2 worm cellular contexts compared by ENCODE assay signal in genomic region chrIV:8432709-8433108, ce11.
TF ChIP-seq lines count a peak whose summit lies in the region.

TSS of gene T26A8.4 (minus strand) at chrIV:8432893.
TSS of gene pdtf-1 (plus strand) at chrIV:8433038.

TF ChIP-seq in whole organism, L1 larva, 84 proteins besides CTCF, POLR2A, EP300 and RAD21 (continued from another document):
- TF ChIP-seq jun-1 (tag; optimal IDR thresholded peaks at IDR 0.05; lab: Kevin White, UChicago) = peak; percentile 96
- TF ChIP-seq fkh-8 (tag; optimal IDR thresholded peaks at IDR 0.05; lab: Kevin White, UChicago) = peak; percentile 95
- peak; percentile 98 for TF ChIP-seq C16A3.4 (tag; optimal IDR thresholded peaks at IDR 0.05; lab: Kevin White, UChicago)
- TF ChIP-seq ets-5 (GFP tag; IDR thresholded peaks at IDR 0.05; lab: Robert Waterston, UW) = no peak
- peak; percentile 65 for TF ChIP-seq hpl-2 (GFP tag; optimal IDR thresholded peaks at IDR 0.05; lab: Kevin White, UChicago)
- TF ChIP-seq irx-1 (tag; optimal IDR thresholded peaks at IDR 0.05; lab: Kevin White, UChicago) = peak; percentile 83
- peak; percentile 91 for TF ChIP-seq isw-1 (GFP tag; IDR thresholded peaks at IDR 0.05; lab: Robert Waterston, UW)
- TF ChIP-seq vab-15 (tag; optimal IDR thresholded peaks at IDR 0.05; lab: Kevin White, UChicago) = peak; percentile 24
- peak; percentile 82 for TF ChIP-seq egl-13 (tag; optimal IDR thresholded peaks at IDR 0.05; lab: Kevin White, UChicago)
- TF ChIP-seq zag-1 (tag; optimal IDR thresholded peaks at IDR 0.05; lab: Kevin White, UChicago) = no peak
- TF ChIP-seq nhr-11 (tag; optimal IDR thresholded peaks at IDR 0.05; lab: Kevin White, UChicago) = peak; percentile 84
- TF ChIP-seq nhr-12 (tag; optimal IDR thresholded peaks at IDR 0.05; lab: Kevin White, UChicago) = no peak
- TF ChIP-seq ceh-90 (tag; optimal IDR thresholded peaks at IDR 0.05; lab: Kevin White, UChicago) = no peak
- peak; percentile 93 for TF ChIP-seq grh-1 (GFP tag; IDR thresholded peaks at IDR 0.05; lab: Robert Waterston, UW)
- TF ChIP-seq dpl-1 (GFP tag; optimal IDR thresholded peaks at IDR 0.05; lab: Kevin White, UChicago) = peak; percentile 81 to 84 (median 83)
- TF ChIP-seq nhr-77 (tag; optimal IDR thresholded peaks at IDR 0.05; lab: Kevin White, UChicago) = peak; percentile 95
- TF ChIP-seq ceh-63 (GFP tag; optimal IDR thresholded peaks at IDR 0.05; lab: Kevin White, UChicago) = no peak
- TF ChIP-seq blmp-1 (tag; optimal IDR thresholded peaks at IDR 0.05; lab: Kevin White, UChicago) = peak; percentile 87
- peak; percentile 95 for TF ChIP-seq nhr-47 (tag; optimal IDR thresholded peaks at IDR 0.05; lab: Kevin White, UChicago)
- peak; percentile 48 for TF ChIP-seq sox-4 (tag; optimal IDR thresholded peaks at IDR 0.05; lab: Kevin White, UChicago)
- no peak for TF ChIP-seq hlh-17 (GFP tag; optimal IDR thresholded peaks at IDR 0.05; lab: Kevin White, UChicago; ENCODE audit: borderline replicate concordance)
- TF ChIP-seq nhr-237 (tag; optimal IDR thresholded peaks at IDR 0.05; lab: Kevin White, UChicago) = peak; percentile 80
- peak; percentile 56 for TF ChIP-seq F16B12.6 (tag; optimal IDR thresholded peaks at IDR 0.05; lab: Kevin White, UChicago)
- TF ChIP-seq ceh-82 (tag; optimal IDR thresholded peaks at IDR 0.05; lab: Kevin White, UChicago) = peak; percentile 95 to 98 (median 96)

TF ChIP-seq in whole organism, young adult, 124 proteins besides CTCF, POLR2A, EP300 and RAD21 (continued from another document):
- TF ChIP-seq dpff-1 (tag; optimal IDR thresholded peaks at IDR 0.05; lab: Kevin White, UChicago) = no peak
- no peak for TF ChIP-seq nfya-2 (GFP tag; IDR thresholded peaks at IDR 0.05; lab: Robert Waterston, UW)
- TF ChIP-seq pha-4 (tag; optimal IDR thresholded peaks at IDR 0.05; lab: Kevin White, UChicago) = peak; percentile 50
- TF ChIP-seq C06A6.2 (GFP tag; conservative IDR thresholded peaks at IDR 0.05; lab: Robert Waterston, UW) = peak; percentile 83
- TF ChIP-seq gei-17 (GFP tag; optimal IDR thresholded peaks at IDR 0.05; lab: Kevin White, UChicago) = no peak
- TF ChIP-seq dox-1 (GFP tag; IDR thresholded peaks at IDR 0.05; lab: Robert Waterston, UW) = peak; percentile 92
- no peak for TF ChIP-seq ets-4 (GFP tag; optimal IDR thresholded peaks at IDR 0.05; lab: Kevin White, UChicago)
- TF ChIP-seq ceh-100 (GFP tag; IDR thresholded peaks at IDR 0.05; lab: Robert Waterston, UW) = peak; percentile 60; the same call in 1 of the 2 replicates
- peak; percentile 87 to 88 for TF ChIP-seq let-607 (tag; optimal IDR thresholded peaks at IDR 0.05; lab: Kevin White, UChicago)
- peak; percentile 79 for TF ChIP-seq C17E4.6 (GFP tag; IDR thresholded peaks at IDR 0.05; lab: Robert Waterston, UW)
- no peak for TF ChIP-seq ceh-79 (tag; optimal IDR thresholded peaks at IDR 0.05; lab: Kevin White, UChicago)
- TF ChIP-seq T07F8.4 (tag; optimal IDR thresholded peaks at IDR 0.05; lab: Kevin White, UChicago) = no peak
- no peak for TF ChIP-seq aptf-3 (GFP tag; IDR thresholded peaks at IDR 0.05; lab: Robert Waterston, UW)
- peak; percentile 89 for TF ChIP-seq ceh-91 (GFP tag; IDR thresholded peaks at IDR 0.05; lab: Robert Waterston, UW)
- no peak for TF ChIP-seq mes-4 (tag; optimal IDR thresholded peaks at IDR 0.05; lab: Kevin White, UChicago)
- TF ChIP-seq madf-6 (GFP tag; IDR thresholded peaks at IDR 0.05; lab: Robert Waterston, UW) = peak; percentile 84
- no peak for TF ChIP-seq ceh-58 (GFP tag; IDR thresholded peaks at IDR 0.05; lab: Robert Waterston, UW)
- TF ChIP-seq hmg-20 (GFP tag; IDR thresholded peaks at IDR 0.05; lab: Robert Waterston, UW) = no peak
- TF ChIP-seq D2030.7 (GFP tag; IDR thresholded peaks at IDR 0.05; lab: Robert Waterston, UW) = peak; percentile 88
- TF ChIP-seq tlf-1 (GFP tag; optimal IDR thresholded peaks at IDR 0.05; lab: Kevin White, UChicago) = peak; percentile 93
- peak; percentile 72; the same call in 1 of the 2 replicates for TF ChIP-seq cebp-1 (GFP tag; IDR thresholded peaks at IDR 0.05; lab: Robert Waterston, UW)
- peak; percentile 78 for TF ChIP-seq cebp-1 (tag; optimal IDR thresholded peaks at IDR 0.05; lab: Kevin White, UChicago)
- TF ChIP-seq xnd-1 (tag; optimal IDR thresholded peaks at IDR 0.05; lab: Kevin White, UChicago) = no peak
- TF ChIP-seq K11D2.4 (GFP tag; IDR thresholded peaks at IDR 0.05; lab: Robert Waterston, UW) = peak; percentile 76
- no peak for TF ChIP-seq hlh-12 (tag; optimal IDR thresholded peaks at IDR 0.05; lab: Kevin White, UChicago)
- TF ChIP-seq B0019.2 (GFP tag; conservative IDR thresholded peaks at IDR 0.05; lab: Robert Waterston, UW) = peak; percentile 65
- no peak for TF ChIP-seq bed-1 (GFP tag; IDR thresholded peaks at IDR 0.05; lab: Robert Waterston, UW)
